Worm (Caenorhabditis elegans): ENCODE results near the gene srbc-83.

Gene srbc-83

DNA sequence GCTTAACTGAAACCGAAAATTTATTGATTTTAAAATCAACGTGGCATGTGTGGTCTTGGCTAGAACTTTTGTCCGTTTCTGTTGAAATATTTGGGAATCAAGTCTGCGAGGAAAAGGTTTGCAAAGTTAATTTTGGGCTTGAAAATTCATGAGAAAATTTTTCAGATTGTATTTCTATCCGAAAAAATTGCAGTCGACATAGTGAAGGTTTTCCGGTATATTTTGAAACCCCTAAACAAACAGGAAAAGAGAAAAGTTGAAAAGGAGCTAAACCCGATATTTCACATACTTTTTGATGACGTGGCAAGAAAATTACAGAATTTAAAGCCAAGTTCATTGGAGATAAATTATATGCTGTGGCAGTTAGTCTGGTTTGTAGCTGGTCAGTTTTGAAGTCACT is 37.5 kb upstream of the srbc-83 start, which contains the start of gene nhr-127:
TSS of gene nhr-127 (plus strand) at position 301 of the 400 bp plus-strand sequence.
- TF ChIP-seq Y55F3AM.14 (GFP tag; optimal IDR thresholded peaks at IDR 0.05) (no peak), nhr-12 (tag; optimal IDR thresholded peaks at IDR 0.05) (no peak), snpc-4 (tag; optimal IDR thresholded peaks at IDR 0.05) (no peak), aly-2 (tag; optimal IDR thresholded peaks at IDR 0.05) (no peak), mdl-1 (tag; optimal IDR thresholded peaks at IDR 0.05) (no peak), lin-39 (tag; optimal IDR thresholded peaks at IDR 0.05) (no peak), unc-62 (GFP tag; optimal IDR thresholded peaks at IDR 0.05) (no peak), ceh-16 (tag; optimal IDR thresholded peaks at IDR 0.05) (no peak)

- no peak for TF ChIP-seq peb-1 (tag; optimal IDR thresholded peaks at IDR 0.05)
- no peak for TF ChIP-seq nhr-25 (tag; optimal IDR thresholded peaks at IDR 0.05)
- TF ChIP-seq nhr-11 (tag; optimal IDR thresholded peaks at IDR 0.05) = no peak
- no peak for TF ChIP-seq ceh-82 (tag; optimal IDR thresholded peaks at IDR 0.05)
- no peak for TF ChIP-seq elt-3 (tag; optimal IDR thresholded peaks at IDR 0.05)
- TF ChIP-seq nhr-77 (tag; optimal IDR thresholded peaks at IDR 0.05) = no peak
- TF ChIP-seq mdl-1 (tag; optimal IDR thresholded peaks at IDR 0.05) = no peak
- TF ChIP-seq unc-39 (tag; optimal IDR thresholded peaks at IDR 0.05) = no peak
- no peak for TF ChIP-seq unc-55 (GFP tag; optimal IDR thresholded peaks at IDR 0.05)
- no peak for TF ChIP-seq skn-1 (tag; optimal IDR thresholded peaks at IDR 0.05)
- no peak for TF ChIP-seq blmp-1 (tag; optimal IDR thresholded peaks at IDR 0.05; ENCODE audit: insufficient read depth)
- no peak for TF ChIP-seq lin-13 (GFP tag; optimal IDR thresholded peaks at IDR 0.05)
- no peak for TF ChIP-seq egl-27 (tag; optimal IDR thresholded peaks at IDR 0.05)
- no peak for TF ChIP-seq nhr-10 (tag; optimal IDR thresholded peaks at IDR 0.05)
- no peak for TF ChIP-seq crh-2 (tag; optimal IDR thresholded peaks at IDR 0.05)
Measured at ce11 chrV:16266514-16266913, 30.7 kb upstream of the srbc-83 start, which contains the start of gene T13F3.4. Gene T13F3.4, minus strand, starts transcription at chrV:16266614.

- no peak for TF ChIP-seq skn-1 (tag; optimal IDR thresholded peaks at IDR 0.05)
- no peak for TF ChIP-seq ztf-11 (tag; optimal IDR thresholded peaks at IDR 0.05)
- no peak for TF ChIP-seq ceh-16 (tag; optimal IDR thresholded peaks at IDR 0.05)
- TF ChIP-seq sma-9 (GFP tag; optimal IDR thresholded peaks at IDR 0.05) = no peak
- TF ChIP-seq sma-9 (tag; optimal IDR thresholded peaks at IDR 0.05) = no peak
- no peak for TF ChIP-seq ZK546.5 (tag; optimal IDR thresholded peaks at IDR 0.05)
- no peak for TF ChIP-seq sma-3 (GFP tag; optimal IDR thresholded peaks at IDR 0.05)
- no peak for TF ChIP-seq egl-27 (tag; optimal IDR thresholded peaks at IDR 0.05)
- TF ChIP-seq alr-1 (tag; optimal IDR thresholded peaks at IDR 0.05) = no peak
- TF ChIP-seq ztf-4 (tag; optimal IDR thresholded peaks at IDR 0.05) = no peak
- TF ChIP-seq blmp-1 (tag; optimal IDR thresholded peaks at IDR 0.05; ENCODE audit: insufficient read depth) = no peak
- TF ChIP-seq R02D3.7 (tag; optimal IDR thresholded peaks at IDR 0.05) = no peak
- TF ChIP-seq C34F6.9 (tag; optimal IDR thresholded peaks at IDR 0.05) = no peak
- no peak for TF ChIP-seq nhr-23 (tag; optimal IDR thresholded peaks at IDR 0.05)
- no peak for TF ChIP-seq sem-4 (tag; optimal IDR thresholded peaks at IDR 0.05)
- TF ChIP-seq crh-2 (tag; optimal IDR thresholded peaks at IDR 0.05) = no peak
Measured at ce11 chrV:16269556-16269955, 27.6 kb upstream of the srbc-83 start, which contains the start of the genes fbxa-2 and T13F3.8. Gene fbxa-2, minus strand, starts transcription at chrV:16269656. Gene T13F3.8, plus strand, starts transcription at chrV:16269800.

DNA sequence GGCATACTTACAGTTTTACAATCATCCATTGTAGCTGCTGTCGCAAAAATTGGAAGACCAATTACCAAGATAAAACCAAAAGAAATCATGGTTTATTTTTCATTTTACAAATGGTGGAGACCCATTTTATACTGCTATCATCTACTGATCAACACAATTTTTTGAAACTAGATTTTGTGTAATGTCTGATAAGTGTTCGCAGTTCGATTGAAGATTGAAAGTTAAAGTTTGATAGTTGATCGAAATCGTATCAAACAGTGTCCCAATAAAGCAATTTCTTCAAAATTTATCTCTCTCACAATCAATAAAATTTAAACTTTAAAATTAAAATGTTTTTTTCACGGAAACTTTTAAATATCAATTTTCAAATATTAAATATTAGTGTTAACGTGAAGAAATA is 26.0 kb upstream of the srbc-83 start, which contains the start of gene T13F3.6:
TSS of gene T13F3.6 (minus strand) at position 101 of the 400 bp plus-strand sequence.
- TF ChIP-seq F13H6.1 (tag; optimal IDR thresholded peaks at IDR 0.05) (no peak), ama-1 (optimal IDR thresholded peaks at IDR 0.05) (no peak), unc-55 (GFP tag; optimal IDR thresholded peaks at IDR 0.05) (no peak), nhr-23 (tag; optimal IDR thresholded peaks at IDR 0.05) (no peak), aly-2 (tag; optimal IDR thresholded peaks at IDR 0.05) (no peak), sma-9 (GFP tag; optimal IDR thresholded peaks at IDR 0.05) (no peak), sma-9 (tag; optimal IDR thresholded peaks at IDR 0.05) (no peak), ceh-16 (tag; optimal IDR thresholded peaks at IDR 0.05) (no peak), Y55F3AM.14 (GFP tag; optimal IDR thresholded peaks at IDR 0.05) (no peak), blmp-1 (tag; optimal IDR thresholded peaks at IDR 0.05; ENCODE audit: insufficient read depth) (no peak), gmeb-1 (tag; optimal IDR thresholded peaks at IDR 0.05) (no peak), lin-39 (tag; optimal IDR thresholded peaks at IDR 0.05) (no peak), lin-11 (tag; optimal IDR thresholded peaks at IDR 0.05) (no peak), ztf-11 (tag; optimal IDR thresholded peaks at IDR 0.05) (no peak)

Data from whole organism, L2 larva.